Worm (Caenorhabditis elegans): ENCODE data around the gene ppm-1.A.

ce11 chrV:10535325-10535724 is 863 bp downstream of the ppm-1.A start:
- TF ChIP-seq lin-39 (tag; optimal IDR thresholded peaks at IDR 0.05) = no peak
- no peak for TF ChIP-seq nhr-23 (tag; optimal IDR thresholded peaks at IDR 0.05)
- no peak for TF ChIP-seq alr-1 (tag; optimal IDR thresholded peaks at IDR 0.05)
- TF ChIP-seq unc-55 (GFP tag; optimal IDR thresholded peaks at IDR 0.05) = peak; percentile 6
- peak; percentile 53 for TF ChIP-seq fos-1 (tag; optimal IDR thresholded peaks at IDR 0.05)
- TF ChIP-seq snpc-4 (tag; optimal IDR thresholded peaks at IDR 0.05) = no peak
- TF ChIP-seq lin-13 (GFP tag; optimal IDR thresholded peaks at IDR 0.05) = peak; percentile 28
- TF ChIP-seq nhr-237 (tag; optimal IDR thresholded peaks at IDR 0.05) = no peak

All from whole organism, L2 larva.